Worm (Caenorhabditis elegans) whole organism, L2 larva: ENCODE data around the gene nhr-251.

Source experiments
- F13H6.1 ChIP-seq: sonication (generic microtip); optimal IDR thresholded peaks from 2 replicates; lab custom pipeline; 2016; ENCODE audit warnings: missing genetic modification characterization, missing compliant biosample characterization
- ama-1 ChIP-seq: fragments of 150-350 bp; optimal IDR thresholded peaks from 2 replicates; lab custom pipeline; 2018; ENCODE audit warnings: inconsistent platforms
- lin-39 ChIP-seq: fragments of 150-350 bp; optimal IDR thresholded peaks from 2 replicates; lab custom pipeline; 2014; ENCODE audit warnings: missing biosample characterization, missing genetic modification reagents, missing genetic modification characterization
- nhr-129 ChIP-seq: fragments of 150-350 bp; optimal IDR thresholded peaks from 2 replicates; lab custom pipeline; 2014; ENCODE audit warnings: missing biosample characterization, missing genetic modification characterization
- nhr-23 ChIP-seq: fragments of 150-350 bp; optimal IDR thresholded peaks from 2 replicates; lab custom pipeline; 2014; ENCODE audit warnings: missing biosample characterization, missing genetic modification reagents, missing genetic modification characterization
- snpc-4 ChIP-seq: fragments of 150-350 bp; optimal IDR thresholded peaks from 2 replicates; lab custom pipeline; 2014; ENCODE audit warnings: missing biosample characterization, missing genetic modification characterization
- ztf-4 ChIP-seq: fragments of 150-350 bp; optimal IDR thresholded peaks from 2 replicates; lab custom pipeline; 2014; ENCODE audit warnings: missing biosample characterization, missing genetic modification characterization

- TF ChIP-seq snpc-4 (tag; lab: Kevin White, UChicago) (no peak), nhr-23 (tag; lab: Kevin White, UChicago) (no peak), lin-39 (tag; lab: Kevin White, UChicago) (no peak), ama-1 (lab: Kevin White, UChicago) (no peak), nhr-129 (no peak), F13H6.1 (no peak), ztf-4 (tag; lab: Kevin White, UChicago) (no peak)
Observed at ce11 chrV:608844-609243, 8.5 kb downstream of the nhr-251 start, which contains the start of gene srw-109.
